Fruit fly (Drosophila melanogaster) whole organism, embryonic: ENCODE results near the gene Polr2F.

Experiments used
- Bdp1 ChIP-seq: fragments of 200-800 bp; sonication (Bioruptor generic); optimal IDR thresholded peaks from 3 replicates; lab custom pipeline; 2016; ENCODE audit warnings: missing biosample characterization, missing genetic modification characterization
- CG10147 ChIP-seq: fragments of 200-800 bp; sonication (Bioruptor generic); optimal IDR thresholded peaks from 2 replicates; lab custom pipeline; 2019; ENCODE audit warnings: missing biosample characterization, mild to moderate bottlenecking, missing genetic modification characterization, moderate library complexity
- CG10321 ChIP-seq: fragments of 200-800 bp; sonication (Bioruptor generic); IDR thresholded peaks from 2 replicates; pipeline ENCODE4 v1.3.6; 2022; ENCODE audit warnings: missing biosample characterization, missing genetic modification characterization
- CG11247 ChIP-seq: fragments of 200-800 bp; sonication (Bioruptor generic); IDR thresholded peaks from 2 replicates; pipeline ENCODE4 v1.3.6; 2022; ENCODE audit warnings: missing biosample characterization, missing genetic modification characterization
- CG11695 ChIP-seq: fragments of 200-800 bp; sonication (Bioruptor generic); IDR thresholded peaks from 3 replicates; pipeline ENCODE4 v1.3.6; 2022; ENCODE audit warnings: missing biosample characterization, missing genetic modification characterization
- CG12071 ChIP-seq: fragments of 200-800 bp; sonication (Bioruptor generic); optimal IDR thresholded peaks from 3 replicates; lab custom pipeline; 2018; ENCODE audit warnings: missing biosample characterization, mild to moderate bottlenecking, missing genetic modification characterization
- CG1233 ChIP-seq: fragments of 200-800 bp; sonication (Bioruptor generic); optimal IDR thresholded peaks from 4 replicates; lab custom pipeline; 2018; ENCODE audit warnings: missing biosample characterization, mild to moderate bottlenecking, missing genetic modification characterization
- CG13123 ChIP-seq: fragments of 200-800 bp; sonication (Bioruptor generic); optimal IDR thresholded peaks from 2 replicates; lab custom pipeline; 2016; ENCODE audit warnings: missing biosample characterization, missing genetic modification characterization
- CG13894 ChIP-seq: fragments of 200-800 bp; sonication (Bioruptor generic); optimal IDR thresholded peaks from 3 replicates; lab custom pipeline; 2018; ENCODE audit warnings: missing biosample characterization, mild to moderate bottlenecking, missing genetic modification characterization, moderate library complexity
- CG15269 ChIP-seq: fragments of 200-800 bp; sonication (Bioruptor generic); optimal IDR thresholded peaks from 2 replicates; lab custom pipeline; 2018; ENCODE audit warnings: missing biosample characterization, mild to moderate bottlenecking, missing genetic modification characterization, moderate library complexity
- CG17186 ChIP-seq: fragments of 200-800 bp; sonication (Bioruptor generic); optimal IDR thresholded peaks from 3 replicates; lab custom pipeline; 2017; ENCODE audit warnings: missing biosample characterization, missing genetic modification reagents, missing genetic modification characterization
- CG17361 ChIP-seq: fragments of 200-800 bp; sonication (Bioruptor generic); IDR thresholded peaks from 3 replicates; pipeline ENCODE4 v1.3.6; 2022; ENCODE audit warnings: missing biosample characterization, missing genetic modification characterization
- CG2116 ChIP-seq: fragments of 200-800 bp; sonication (Bioruptor generic); optimal IDR thresholded peaks from 3 replicates; lab custom pipeline; 2018; ENCODE audit warnings: missing biosample characterization, mild to moderate bottlenecking, missing genetic modification characterization
- CG34224 ChIP-seq: fragments of 200-800 bp; sonication (Bioruptor generic); IDR thresholded peaks from 3 replicates; pipeline ENCODE4 v1.3.6; 2022; ENCODE audit warnings: missing biosample characterization, missing genetic modification characterization; ENCODE audit not compliant: partially characterized antibody
- CG7786 ChIP-seq: fragments of 200-800 bp; sonication (Bioruptor generic); optimal IDR thresholded peaks from 2 replicates; lab custom pipeline; 2016; ENCODE audit warnings: missing biosample characterization, missing genetic modification characterization
- CG7839 ChIP-seq: fragments of 200-800 bp; sonication (Bioruptor generic); optimal IDR thresholded peaks from 3 replicates; lab custom pipeline; 2018; ENCODE audit warnings: missing biosample characterization, mild to moderate bottlenecking, missing genetic modification characterization, moderate library complexity
- Doc3 ChIP-seq: fragments of 200-800 bp; sonication (Bioruptor generic); IDR thresholded peaks from 3 replicates; pipeline ENCODE4 v1.3.6; 2022; ENCODE audit warnings: missing biosample characterization, missing genetic modification characterization; ENCODE audit not compliant: partially characterized antibody
- Dp ChIP-seq: fragments of 200-800 bp; sonication (Bioruptor generic); optimal IDR thresholded peaks from 2 replicates; lab custom pipeline; 2018; ENCODE audit warnings: missing biosample characterization, mild to moderate bottlenecking, missing genetic modification characterization, moderate library complexity
- HLH4C ChIP-seq: fragments of 200-800 bp; sonication (Bioruptor generic); IDR thresholded peaks from 3 replicates; pipeline ENCODE4 v1.3.6; 2022; ENCODE audit warnings: missing biosample characterization, missing genetic modification characterization; ENCODE audit not compliant: partially characterized antibody
- HmgD ChIP-seq: fragments of 200-800 bp; sonication (Bioruptor generic); optimal IDR thresholded peaks from 3 replicates; lab custom pipeline; 2016; ENCODE audit warnings: missing biosample characterization, missing genetic modification characterization
- Hmr ChIP-seq: fragments of 200-800 bp; sonication (Bioruptor generic); optimal IDR thresholded peaks from 3 replicates; lab custom pipeline; 2017; ENCODE audit warnings: mild to moderate bottlenecking, missing biosample characterization, missing genetic modification reagents, missing genetic modification characterization
- Hsf ChIP-seq: fragments of 200-800 bp; sonication (Bioruptor generic); optimal IDR thresholded peaks from 3 replicates; lab custom pipeline; 2016; ENCODE audit warnings: missing biosample characterization, missing genetic modification characterization
- MBD-R2 ChIP-seq: fragments of 200-800 bp; sonication (Bioruptor generic); IDR thresholded peaks from 2 replicates; pipeline ENCODE4 v1.3.6; 2022; ENCODE audit warnings: missing biosample characterization, missing genetic modification characterization
- Meics ChIP-seq: fragments of 200-800 bp; sonication (Bioruptor generic); optimal IDR thresholded peaks from 2 replicates; lab custom pipeline; 2017; ENCODE audit warnings: missing biosample characterization, mild to moderate bottlenecking, missing genetic modification characterization
- Myb ChIP-seq: fragments of 200-800 bp; sonication (Bioruptor generic); optimal IDR thresholded peaks from 2 replicates; lab custom pipeline; 2016; ENCODE audit warnings: missing biosample characterization, missing genetic modification characterization
- Nf-YB ChIP-seq: fragments of 200-800 bp; sonication (Bioruptor generic); optimal IDR thresholded peaks from 3 replicates; lab custom pipeline; 2019; ENCODE audit warnings: missing biosample characterization, mild to moderate bottlenecking, missing genetic modification characterization, moderate library complexity
- Oli ChIP-seq: fragments of 200-800 bp; sonication (Bioruptor generic); optimal IDR thresholded peaks from 2 replicates; lab custom pipeline; 2018; ENCODE audit warnings: missing biosample characterization, mild to moderate bottlenecking, missing genetic modification characterization, moderate library complexity
- PHDP ChIP-seq: fragments of 200-800 bp; sonication (Bioruptor generic); optimal IDR thresholded peaks from 3 replicates; lab custom pipeline; 2018; ENCODE audit warnings: missing biosample characterization, mild to moderate bottlenecking, missing genetic modification characterization, moderate library complexity
- bcd ChIP-seq: fragments of 200-800 bp; sonication (Bioruptor generic); optimal IDR thresholded peaks from 2 replicates; lab custom pipeline; 2017; ENCODE audit warnings: missing biosample characterization, mild to moderate bottlenecking, missing genetic modification characterization
- chinmo ChIP-seq: fragments of 200-800 bp; sonication (Bioruptor generic); IDR thresholded peaks from 4 replicates; pipeline ENCODE4 v1.3.6; 2022; ENCODE audit warnings: missing biosample characterization, missing genetic modification characterization; ENCODE audit not compliant: partially characterized antibody
- ci ChIP-seq: fragments of 200-800 bp; sonication (Bioruptor generic); IDR thresholded peaks from 3 replicates; pipeline ENCODE4 v1.3.6; 2022; ENCODE audit warnings: missing biosample characterization, missing genetic modification characterization
- dm ChIP-seq: fragments of 200-800 bp; sonication (Bioruptor generic); optimal IDR thresholded peaks from 3 replicates; lab custom pipeline; 2016; ENCODE audit warnings: missing biosample characterization, missing genetic modification characterization
- ems ChIP-seq: fragments of 200-800 bp; sonication (Bioruptor generic); optimal IDR thresholded peaks from 3 replicates; lab custom pipeline; 2016; ENCODE audit warnings: missing biosample characterization, missing genetic modification characterization
- eve ChIP-seq, 2 experiments: fragments of >200 bp; optimal IDR thresholded peaks; 2 replicates each; lab custom pipeline; 2017; ENCODE audit warnings: missing biosample characterization in 2 of 2, missing genetic modification characterization in 2 of 2
- ewg ChIP-seq: fragments of 200-800 bp; sonication (Bioruptor generic); optimal IDR thresholded peaks from 3 replicates; lab custom pipeline; 2017; ENCODE audit warnings: mild to moderate bottlenecking, missing biosample characterization, missing genetic modification reagents, missing genetic modification characterization
- hb ChIP-seq: fragments of 200-800 bp; sonication (Bioruptor generic); IDR thresholded peaks from 3 replicates; pipeline ENCODE4 v1.3.6; 2022; ENCODE audit warnings: missing biosample characterization, missing genetic modification characterization; ENCODE audit not compliant: partially characterized antibody
- hth ChIP-seq: fragments of >200 bp; optimal IDR thresholded peaks from 2 replicates; lab custom pipeline; 2017; ENCODE audit warnings: inconsistent platforms
- jing ChIP-seq: fragments of 200-800 bp; sonication (Bioruptor generic); optimal IDR thresholded peaks from 2 replicates; lab custom pipeline; 2018; ENCODE audit warnings: missing biosample characterization, mild to moderate bottlenecking, missing genetic modification characterization
- jumu ChIP-seq: fragments of 200-800 bp; sonication (Bioruptor generic); optimal IDR thresholded peaks from 3 replicates; lab custom pipeline; 2016; ENCODE audit warnings: missing biosample characterization, missing genetic modification characterization
- knrl ChIP-seq: fragments of 200-800 bp; sonication (Bioruptor generic); IDR thresholded peaks from 3 replicates; pipeline ENCODE4 v1.3.6; 2022; ENCODE audit warnings: missing biosample characterization, missing genetic modification characterization; ENCODE audit not compliant: partially characterized antibody
- nerfin-2 ChIP-seq: fragments of 200-800 bp; sonication (Bioruptor generic); IDR thresholded peaks from 2 replicates; pipeline ENCODE4 v1.3.6; 2022; ENCODE audit warnings: missing biosample characterization, missing genetic modification characterization; ENCODE audit not compliant: partially characterized antibody
- nmo ChIP-seq: fragments of 200-800 bp; sonication (Bioruptor generic); optimal IDR thresholded peaks from 2 replicates; lab custom pipeline; 2018; ENCODE audit warnings: missing biosample characterization, mild to moderate bottlenecking, missing genetic modification characterization, moderate library complexity
- repo ChIP-seq: fragments of 200-800 bp; sonication (Bioruptor generic); optimal IDR thresholded peaks from 2 replicates; lab custom pipeline; 2016; ENCODE audit warnings: missing biosample characterization, missing genetic modification characterization
- run ChIP-seq: fragments of 200-800 bp; sonication (Bioruptor generic); optimal IDR thresholded peaks from 3 replicates; lab custom pipeline; 2018; ENCODE audit warnings: missing biosample characterization, mild to moderate bottlenecking, missing genetic modification characterization
- sc ChIP-seq, 3 experiments: fragments of >200 bp in 2 of 3; fragments of 200-800 bp in 1 of 3; sonication (Bioruptor generic) in 1 of 3; optimal IDR thresholded peaks; 2 replicates in 2 of 3; 3 replicates in 1 of 3; lab custom pipeline; 2017; ENCODE audit warnings: mild to moderate bottlenecking in 1 of 3, missing biosample characterization in 1 of 3, missing genetic modification characterization in 1 of 3, missing genetic modification reagents in 1 of 3
- slbo ChIP-seq: fragments of 200-800 bp; sonication (Bioruptor generic); IDR thresholded peaks from 2 replicates; pipeline ENCODE4 v1.3.6; 2022; ENCODE audit warnings: missing biosample characterization, missing genetic modification characterization
- slou ChIP-seq: fragments of 200-800 bp; sonication (Bioruptor generic); optimal IDR thresholded peaks from 3 replicates; lab custom pipeline; 2016; ENCODE audit warnings: missing biosample characterization, missing genetic modification characterization
- sob ChIP-seq: fragments of 200-800 bp; sonication (Bioruptor generic); IDR thresholded peaks from 2 replicates; pipeline ENCODE4 v1.3.6; 2022; ENCODE audit warnings: missing biosample characterization, missing genetic modification characterization
- unc-4 ChIP-seq: fragments of 200-800 bp; sonication (Bioruptor generic); IDR thresholded peaks from 2 replicates; pipeline ENCODE4 v1.3.6; 2022; ENCODE audit warnings: missing biosample characterization, missing genetic modification characterization; ENCODE audit not compliant: partially characterized antibody

Polr2F gene

dm6 chr3R:5393742-5394391 is 22.3 kb downstream of the Polr2F start, which contains the start of gene CG1172 (continued):
- TF ChIP-seq CG11247 (GFP tag; lab: Robert Waterston, UW) (no peak), repo (GFP tag; lab: Kevin White, UChicago) (no peak), chinmo (0 out of 4 replicates have a peak, but pooled peaks have one; percentile 48), jing (GFP tag; lab: Kevin White, UChicago) (no peak), Nf-YB (GFP tag; lab: Kevin White, UChicago) (no peak), Bdp1 (GFP tag; lab: Kevin White, UChicago) (no peak), jumu (GFP tag; lab: Kevin White, UChicago) (no peak), unc-4 (GFP tag; lab: Robert Waterston, UW) (peak; percentile 82), Oli (tag; lab: Kevin White, UChicago) (no peak), slou (GFP tag; lab: Kevin White, UChicago) (no peak), PHDP (tag; lab: Kevin White, UChicago) (peak; percentile 61), Meics (peak; percentile 5), CG12071 (no peak), CG13123 (GFP tag; lab: Kevin White, UChicago) (no peak), ci (GFP tag; lab: Robert Waterston, UW) (peak; percentile 54; the same call in 2 of the 3 replicates), ems (GFP tag; lab: Kevin White, UChicago) (no peak), hth (no peak), Myb (GFP tag; lab: Kevin White, UChicago) (peak; percentile 58), CG2116 (GFP tag; lab: Kevin White, UChicago) (peak; percentile 73), CG34224 (GFP tag; lab: Robert Waterston, UW) (peak; percentile 76), hb (no peak; the same call in 2 of the 3 replicates), ewg (peak; percentile 37), MBD-R2 (peak; percentile 59), bcd (GFP tag; lab: Kevin White, UChicago) (peak; percentile 26), Hsf (GFP tag; lab: Kevin White, UChicago) (no peak), Doc3 (peak; percentile 66), sob (GFP tag; lab: Robert Waterston, UW) (no peak), slbo (GFP tag; lab: Robert Waterston, UW) (no peak), knrl (GFP tag; lab: Robert Waterston, UW) (peak; percentile 71), CG17361 (no peak), nmo (GFP tag; lab: Kevin White, UChicago) (peak; percentile 49), CG17186 (GFP tag; lab: Kevin White, UChicago) (peak; percentile 1), Hmr (GFP tag; lab: Kevin White, UChicago) (peak; percentile 72), CG10147 (GFP tag; lab: Kevin White, UChicago) (no peak), CG15269 (tag; lab: Kevin White, UChicago) (peak; percentile 1), run (no peak), nerfin-2 (GFP tag; lab: Robert Waterston, UW) (peak; percentile 14; the same call in 1 of the 2 replicates), CG1233 (GFP tag; lab: Kevin White, UChicago) (no peak), sc (optimal IDR thresholded peaks at IDR 0.05; lab: Kevin White, UChicago) (no peak), sc (GFP tag; optimal IDR thresholded peaks at IDR 0.05; lab: Kevin White, UChicago) (no peak), CG11695 (GFP tag; lab: Robert Waterston, UW) (peak; percentile 91), HLH4C (GFP tag; lab: Robert Waterston, UW) (peak; percentile 69), Dp (GFP tag; lab: Kevin White, UChicago) (peak; percentile 81), CG7839 (tag; lab: Kevin White, UChicago) (no peak), CG7786 (no peak), eve (GFP tag; optimal IDR thresholded peaks at IDR 0.05; lab: Kevin White, UChicago) (no peak), CG13894 (tag; lab: Kevin White, UChicago) (no peak), CG10321 (GFP tag; lab: Robert Waterston, UW) (no peak), HmgD (GFP tag; lab: Kevin White, UChicago) (no peak), dm (GFP tag; lab: Kevin White, UChicago) (peak; percentile 6)
